Worm (Caenorhabditis elegans) whole organism, midembryonic: ENCODE data around the gene pbo-5.

Source experiments
- cog-1 ChIP-seq: sonication (generic microtip); optimal IDR thresholded peaks from 2 replicates; lab custom pipeline; 2016; ENCODE audit warnings: missing genetic modification characterization, missing compliant biosample characterization
- med-1 ChIP-seq: sonication (generic microtip); optimal IDR thresholded peaks from 2 replicates; lab custom pipeline; 2017; ENCODE audit warnings: missing genetic modification characterization, mild to moderate bottlenecking, missing compliant biosample characterization, antibody characterized with exemption, missing genetic modification reagents; ENCODE audit not compliant: insufficient read depth
- ztf-29 ChIP-seq: fragments of 200-800 bp; sonication (Bioruptor generic); IDR thresholded peaks from 2 replicates; pipeline ENCODE4 v1.3.6; 2022; ENCODE audit warnings: missing genetic modification reagents, missing genetic modification characterization, missing compliant biosample characterization

DNA sequence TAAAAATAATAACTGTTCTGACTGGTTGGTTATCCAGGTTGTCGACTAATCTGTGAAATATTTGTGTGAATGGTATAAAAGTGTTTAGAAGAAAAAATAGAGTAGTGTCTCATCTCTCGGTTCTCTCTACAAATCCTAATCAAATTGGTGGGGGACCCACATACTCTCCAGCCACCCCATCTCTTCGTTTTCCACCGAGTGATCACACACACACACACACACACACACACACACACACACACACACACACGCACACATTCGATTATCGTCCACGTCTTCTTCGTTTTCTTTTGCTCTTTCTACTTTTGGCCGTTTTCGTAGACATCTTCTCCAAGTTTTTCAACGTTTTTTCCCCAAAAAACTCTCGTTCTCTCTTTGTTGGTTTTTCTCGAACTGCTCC lies 42.1 kb upstream of the pbo-5 start:
- no peak for TF ChIP-seq med-1 (GFP tag; lab: Kevin White, UChicago)
- TF ChIP-seq ztf-29 (GFP tag; lab: Robert Waterston, UW), result no peak
- no peak for TF ChIP-seq cog-1
